Fruit fly (Drosophila melanogaster) whole organism, larva: ENCODE results near the gene plh.

Experiments used
- noc ChIP-seq: fragments of 200-800 bp; sonication (Bioruptor generic); optimal IDR thresholded peaks from 3 replicates; lab custom pipeline; 2019; ENCODE audit warnings: missing biosample characterization, mild to moderate bottlenecking, missing genetic modification characterization, moderate library complexity

The plh gene

DNA sequence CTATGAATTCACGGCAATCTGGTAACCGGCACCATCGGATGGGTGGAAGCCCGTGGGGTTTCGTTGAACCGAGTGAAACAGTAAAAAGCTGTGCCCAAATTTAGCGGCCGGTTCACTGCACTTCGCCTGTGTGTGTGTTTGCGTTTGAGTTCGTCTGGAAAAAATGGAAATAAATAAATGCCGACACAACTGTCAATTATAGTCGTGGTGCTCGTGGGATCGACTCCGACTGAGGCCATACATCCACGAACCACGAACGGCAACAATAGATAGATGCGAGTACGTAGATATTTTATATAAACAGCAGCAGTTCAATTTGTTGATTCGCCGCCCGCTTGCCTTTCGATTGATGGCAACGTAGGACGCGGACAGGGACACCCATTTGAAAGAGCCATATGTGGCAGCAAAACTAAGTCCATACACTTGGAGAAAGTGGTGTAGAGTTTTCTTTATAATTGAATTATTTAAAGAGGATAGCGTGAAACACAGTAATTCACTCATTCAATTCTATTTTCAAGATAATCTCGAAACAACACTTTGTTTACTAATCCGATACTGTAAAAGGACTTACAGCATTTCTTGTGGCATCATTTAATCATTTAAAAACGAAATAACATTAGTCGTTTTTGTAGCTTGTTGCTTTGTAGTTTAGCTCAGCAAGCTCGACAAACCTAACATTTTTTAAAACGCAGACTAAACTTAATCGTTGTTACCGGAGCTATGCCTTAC, 15.1 kb downstream of the plh start:
- no peak for TF ChIP-seq noc (tag; lab: Kevin White, UChicago)

DNA sequence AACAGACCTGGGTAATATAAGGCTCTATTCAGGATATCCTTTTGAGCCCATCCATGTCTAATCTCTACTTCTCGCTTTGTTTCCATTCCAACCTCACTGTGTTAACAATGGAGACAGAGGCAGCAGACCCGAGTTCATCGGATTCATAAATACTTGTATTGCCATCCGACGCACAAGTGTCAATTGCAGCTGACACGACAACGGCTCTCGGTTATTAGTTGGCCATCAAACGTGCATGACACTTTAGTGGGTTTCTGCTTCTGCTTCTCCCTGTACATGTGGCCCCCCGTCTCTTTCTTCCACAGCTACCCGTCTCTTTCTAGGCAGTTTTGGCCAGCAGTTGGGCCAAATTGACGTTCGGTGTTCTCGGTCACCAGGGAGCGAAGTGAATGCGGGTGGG, 16.2 kb downstream of the plh start:
- no peak for TF ChIP-seq noc (tag; lab: Kevin White, UChicago)

DNA sequence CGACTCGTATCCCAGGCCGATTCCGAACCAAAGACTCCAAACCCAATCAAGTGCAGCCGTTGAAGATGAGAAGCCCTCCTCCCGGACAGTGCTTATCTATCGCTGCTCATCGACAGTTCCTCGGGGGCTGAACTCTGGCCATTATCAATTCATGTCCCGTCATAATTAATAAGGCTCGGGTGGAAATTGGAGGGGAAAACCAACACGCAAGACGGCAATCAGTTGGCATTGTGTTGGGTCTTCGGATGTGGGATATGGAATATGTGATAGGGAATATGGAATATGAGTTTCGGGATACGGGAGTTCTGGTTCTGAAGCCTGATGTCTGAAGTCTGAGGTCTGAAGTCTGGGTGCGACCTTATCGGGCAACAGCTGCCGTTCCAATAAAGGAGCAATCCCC, 17.4 kb downstream of the plh start:
- no peak for TF ChIP-seq noc (tag; lab: Kevin White, UChicago)

- no peak for TF ChIP-seq noc (tag; lab: Kevin White, UChicago)
Observed at dm6 chr3R:4992227-4992737, 18.5 kb downstream of the plh start.

dm6 chr3R:4989150-4990017, 21.4 kb downstream of the plh start:
- no peak for TF ChIP-seq noc (tag; lab: Kevin White, UChicago)

dm6 chr3R:4987408-4987807, 23.4 kb downstream of the plh start:
- TF ChIP-seq noc (tag; lab: Kevin White, UChicago), result no peak

dm6 chr3R:4986666-4987065, 24.2 kb downstream of the plh start:
- no peak for TF ChIP-seq noc (tag; lab: Kevin White, UChicago)

dm6 chr3R:4984688-4985087, 26.1 kb downstream of the plh start:
- no peak for TF ChIP-seq noc (tag; lab: Kevin White, UChicago)

DNA sequence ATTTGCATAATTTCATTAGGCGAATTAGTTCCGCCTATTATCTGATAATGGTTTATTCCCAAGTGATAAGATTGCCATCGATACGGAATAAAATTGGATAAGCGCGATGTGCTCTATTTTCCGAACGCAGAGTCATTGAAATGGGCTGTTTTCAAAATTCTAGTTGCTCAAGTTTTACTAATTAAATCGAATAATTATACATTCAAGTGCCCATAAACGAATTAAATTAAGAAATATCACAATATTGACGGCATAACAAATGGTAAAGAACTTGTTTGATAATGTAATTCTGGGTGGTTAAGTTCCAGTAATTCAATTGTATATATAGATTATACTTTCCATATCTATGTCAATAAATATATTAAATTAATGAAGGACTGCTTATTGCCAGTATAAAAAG, 26.7 kb downstream of the plh start, which contains the start of gene CG14662:
Gene CG14662 (minus strand): TSS at position 101 of the 400 bp plus-strand sequence.
- no peak for TF ChIP-seq noc (tag; lab: Kevin White, UChicago)

DNA sequence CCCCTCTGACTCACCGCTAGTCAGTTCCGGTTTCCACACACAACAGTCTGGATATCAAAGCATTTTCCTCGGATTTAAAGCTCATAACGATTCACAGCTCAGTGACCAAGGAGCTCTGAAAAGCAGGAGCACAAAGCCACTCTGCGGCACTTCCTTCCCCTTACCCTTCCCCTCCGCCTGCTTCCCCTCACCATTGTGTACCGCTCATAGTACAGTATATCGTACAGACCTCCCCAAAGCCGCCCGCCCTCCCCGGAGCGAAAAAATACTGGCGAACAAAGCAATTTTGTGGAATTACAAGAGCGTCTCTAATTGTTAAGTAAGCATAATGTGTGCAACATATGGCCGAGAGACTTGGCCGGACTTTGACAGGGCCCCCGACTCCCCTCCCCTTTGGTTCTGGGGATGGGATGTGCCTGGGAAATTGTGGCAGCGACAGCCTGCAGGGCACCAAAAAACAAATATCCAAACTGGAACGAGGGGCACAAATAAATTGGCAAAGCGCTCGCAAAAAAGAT, 29.7 kb downstream of the plh start:
- no peak for TF ChIP-seq noc (tag; lab: Kevin White, UChicago)

- no peak for TF ChIP-seq noc (tag; lab: Kevin White, UChicago)
Observed at dm6 chr3R:4980069-4980797, 30.6 kb downstream of the plh start.

DNA sequence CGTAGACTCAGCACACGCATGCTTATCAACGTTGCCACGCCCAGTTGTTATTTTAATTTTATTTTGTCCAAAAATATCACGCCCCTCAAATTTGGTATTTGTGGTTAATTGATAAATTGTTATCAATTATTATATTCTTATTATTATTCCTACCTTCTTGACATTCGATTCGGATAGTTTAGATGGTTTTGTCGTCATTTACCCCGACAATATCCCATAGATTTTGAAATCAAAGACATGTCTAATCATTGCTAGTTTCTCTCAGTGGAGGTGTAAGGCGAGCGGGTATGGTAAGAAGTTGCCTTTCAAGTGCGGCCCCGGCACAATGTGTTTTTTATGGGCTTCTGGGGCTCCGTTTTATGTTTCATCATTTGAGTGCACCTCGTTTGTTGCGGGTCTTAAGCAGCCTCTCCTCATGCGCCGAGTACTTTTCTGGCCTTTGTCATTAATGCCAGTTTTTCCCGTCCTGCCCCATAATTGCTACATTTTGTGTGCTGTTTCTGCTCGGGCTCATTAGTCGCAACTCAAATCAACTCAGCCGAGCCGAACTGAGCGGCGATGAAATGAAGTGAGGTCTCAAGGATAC, 31.6 kb downstream of the plh start:
- no peak for TF ChIP-seq noc (tag; lab: Kevin White, UChicago)

DNA sequence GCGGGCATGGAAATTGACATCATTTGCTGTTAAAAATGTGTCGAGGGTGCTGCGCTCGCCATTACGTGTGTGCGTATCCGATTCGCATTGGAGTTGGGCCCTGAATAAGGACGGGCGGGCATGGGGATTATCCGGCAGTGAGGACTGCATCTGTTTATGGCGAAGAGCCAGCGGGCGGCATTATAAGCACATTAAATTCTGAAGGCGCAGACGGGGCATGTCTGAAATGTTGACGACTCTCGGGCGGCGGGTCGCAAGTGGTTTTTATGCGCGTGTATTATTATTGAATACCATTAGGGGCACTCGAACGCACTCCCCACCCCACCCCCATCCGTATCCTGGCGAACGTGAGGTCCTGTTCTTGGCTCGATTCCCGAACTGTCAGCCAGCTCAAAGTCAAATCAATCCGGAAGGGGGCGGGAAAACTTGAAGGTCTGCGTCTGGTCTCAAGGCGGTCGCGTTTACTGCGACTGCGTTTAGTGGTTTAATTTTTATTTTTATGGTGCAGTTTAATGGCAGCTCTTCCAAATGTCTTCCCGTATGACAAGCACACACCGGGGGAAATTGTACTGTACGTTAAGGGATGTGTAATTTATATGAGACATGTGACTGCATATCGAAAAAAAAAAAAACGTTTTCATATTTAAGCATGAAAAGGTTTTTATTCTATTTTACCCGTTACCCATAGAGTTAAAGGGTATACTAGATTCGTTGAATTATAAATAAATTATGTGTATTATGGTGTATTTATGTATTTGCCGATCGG, 32.4 kb downstream of the plh start:
- no peak for TF ChIP-seq noc (tag; lab: Kevin White, UChicago)

dm6 chr3R:4975874-4976663, 34.8 kb downstream of the plh start:
- TF ChIP-seq noc (tag; lab: Kevin White, UChicago), result no peak
